Fruit fly (Drosophila melanogaster) whole organism, embryonic: Measurements from ENCODE around the gene CG15728.

ENCODE experiments used
- ATbp ChIP-seq: fragments of 200-800 bp; sonication (Bioruptor generic); optimal IDR thresholded peaks from 2 replicates; lab custom pipeline; 2017; ENCODE audit warnings: missing biosample characterization, mild to moderate bottlenecking, missing genetic modification characterization, missing genetic modification reagents
- Bgb ChIP-seq: fragments of 200-800 bp; sonication (Bioruptor generic); IDR thresholded peaks from 2 replicates; pipeline ENCODE4 v1.3.6; 2022; ENCODE audit warnings: missing biosample characterization, missing genetic modification characterization; ENCODE audit not compliant: partially characterized antibody
- CG10209 ChIP-seq: fragments of 200-800 bp; sonication (Bioruptor generic); optimal IDR thresholded peaks from 3 replicates; lab custom pipeline; 2017; ENCODE audit warnings: missing biosample characterization, mild to moderate bottlenecking, missing genetic modification characterization, missing genetic modification reagents
- CG10462 ChIP-seq: fragments of 200-800 bp; sonication (Bioruptor generic); optimal IDR thresholded peaks from 2 replicates; lab custom pipeline; 2016; ENCODE audit warnings: missing biosample characterization, missing genetic modification characterization
- CG15514 ChIP-seq: fragments of 200-800 bp; sonication (Bioruptor generic); optimal IDR thresholded peaks from 3 replicates; lab custom pipeline; 2017; ENCODE audit warnings: missing biosample characterization, missing genetic modification characterization, mild to moderate bottlenecking, moderate library complexity, missing genetic modification reagents
- CG1603 ChIP-seq: fragments of 200-800 bp; sonication (Bioruptor generic); optimal IDR thresholded peaks from 2 replicates; lab custom pipeline; 2019; ENCODE audit warnings: missing biosample characterization, mild to moderate bottlenecking, missing genetic modification characterization, moderate library complexity
- CG16779 ChIP-seq: fragments of 200-800 bp; sonication (Bioruptor generic); IDR thresholded peaks from 2 replicates; pipeline ENCODE4 v1.3.6; 2022; ENCODE audit warnings: missing biosample characterization, missing genetic modification characterization
- CG3065 ChIP-seq: fragments of 200-800 bp; sonication (Bioruptor generic); optimal IDR thresholded peaks from 2 replicates; lab custom pipeline; 2016; ENCODE audit warnings: missing biosample characterization, missing genetic modification characterization
- CG34224 ChIP-seq: fragments of 200-800 bp; sonication (Bioruptor generic); IDR thresholded peaks from 3 replicates; pipeline ENCODE4 v1.3.6; 2022; ENCODE audit warnings: missing biosample characterization, missing genetic modification characterization; ENCODE audit not compliant: partially characterized antibody
- CG42726 ChIP-seq: fragments of 200-800 bp; sonication (Bioruptor generic); IDR thresholded peaks from 2 replicates; pipeline ENCODE4 v1.3.6; 2022; ENCODE audit warnings: missing biosample characterization, missing genetic modification characterization; ENCODE audit not compliant: partially characterized antibody
- CG4617 ChIP-seq: fragments of 200-800 bp; sonication (Bioruptor generic); optimal IDR thresholded peaks from 3 replicates; lab custom pipeline; 2016; ENCODE audit warnings: missing biosample characterization, missing genetic modification characterization, borderline replicate concordance
- CG7556 ChIP-seq: fragments of 200-800 bp; sonication (Bioruptor generic); optimal IDR thresholded peaks from 2 replicates; lab custom pipeline; 2017; ENCODE audit warnings: missing biosample characterization, mild to moderate bottlenecking, missing genetic modification characterization
- CG8281 ChIP-seq: fragments of 200-800 bp; sonication (Bioruptor generic); optimal IDR thresholded peaks from 2 replicates; lab custom pipeline; 2018; ENCODE audit warnings: missing biosample characterization, mild to moderate bottlenecking, missing genetic modification characterization, moderate library complexity
- CG8290 ChIP-seq, 3 experiments: fragments of 200-800 bp; sonication (Bioruptor generic); optimal IDR thresholded peaks; 2 replicates each; lab custom pipeline; 2016 to 2019; ENCODE audit warnings: missing biosample characterization in 3 of 3, missing genetic modification characterization in 3 of 3, mild to moderate bottlenecking in 2 of 3, moderate library complexity in 1 of 3
- Dad ChIP-seq: fragments of 200-800 bp; sonication (Bioruptor generic); optimal IDR thresholded peaks from 3 replicates; lab custom pipeline; 2016; ENCODE audit warnings: missing biosample characterization, missing genetic modification characterization
- Dref ChIP-seq: fragments of 200-800 bp; sonication (Bioruptor generic); IDR thresholded peaks from 2 replicates; pipeline ENCODE4 v1.3.6; 2022; ENCODE audit warnings: missing biosample characterization, missing genetic modification characterization
- MBD-R2 ChIP-seq: fragments of 200-800 bp; sonication (Bioruptor generic); IDR thresholded peaks from 2 replicates; pipeline ENCODE4 v1.3.6; 2022; ENCODE audit warnings: missing biosample characterization, missing genetic modification characterization
- MESR4 ChIP-seq: fragments of 200-800 bp; sonication (Bioruptor generic); optimal IDR thresholded peaks from 2 replicates; lab custom pipeline; 2018; ENCODE audit warnings: missing biosample characterization, mild to moderate bottlenecking, missing genetic modification characterization, moderate library complexity
- Max ChIP-seq: fragments of 200-800 bp; sonication (Bioruptor generic); optimal IDR thresholded peaks from 2 replicates; lab custom pipeline; 2016; ENCODE audit warnings: missing biosample characterization, mild to moderate bottlenecking, missing genetic modification characterization
- Med ChIP-seq: fragments of 200-800 bp; sonication (Bioruptor generic); peaks from one replicate; lab custom pipeline; 2016; ENCODE audit warnings: missing biosample characterization, missing genetic modification characterization, mild to moderate bottlenecking, inconsistent platforms, moderate library complexity
- NC2β ChIP-seq: fragments of 200-800 bp; sonication (Bioruptor generic); optimal IDR thresholded peaks from 2 replicates; lab custom pipeline; 2016; ENCODE audit warnings: missing biosample characterization, missing genetic modification characterization
- Pdp1 ChIP-seq, 2 experiments: fragments of 200-800 bp; sonication (Bioruptor generic); optimal IDR thresholded peaks; 3 replicates each; lab custom pipeline; 2016; ENCODE audit warnings: missing biosample characterization in 2 of 2, missing genetic modification characterization in 2 of 2, mild to moderate bottlenecking in 1 of 2, moderate library complexity in 1 of 2
- Sin3A ChIP-seq: fragments of >200 bp; optimal IDR thresholded peaks from 2 replicates; lab custom pipeline; 2018
- Sox102F ChIP-seq: fragments of 200-800 bp; sonication (Bioruptor generic); optimal IDR thresholded peaks from 2 replicates; lab custom pipeline; 2018; ENCODE audit warnings: missing biosample characterization, mild to moderate bottlenecking, missing genetic modification characterization, moderate library complexity
- Ssrp ChIP-seq: fragments of 200-800 bp; sonication (Bioruptor generic); optimal IDR thresholded peaks from 2 replicates; lab custom pipeline; 2018; ENCODE audit warnings: missing biosample characterization, mild to moderate bottlenecking, missing genetic modification characterization, moderate library complexity
- TFAM ChIP-seq: fragments of 200-800 bp; sonication (Bioruptor generic); optimal IDR thresholded peaks from 2 replicates; lab custom pipeline; 2017; ENCODE audit warnings: missing biosample characterization, missing genetic modification characterization, inconsistent platforms
- Vsx1 ChIP-seq: fragments of 200-800 bp; sonication (Bioruptor generic); optimal IDR thresholded peaks from 2 replicates; lab custom pipeline; 2017; ENCODE audit warnings: missing biosample characterization, mild to moderate bottlenecking, missing genetic modification characterization, missing genetic modification reagents
- ci ChIP-seq: fragments of 200-800 bp; sonication (Bioruptor generic); IDR thresholded peaks from 3 replicates; pipeline ENCODE4 v1.3.6; 2022; ENCODE audit warnings: missing biosample characterization, missing genetic modification characterization
- crol ChIP-seq: fragments of 200-800 bp; sonication (Bioruptor generic); IDR thresholded peaks from 2 replicates; pipeline ENCODE4 v1.3.6; 2022; ENCODE audit warnings: missing biosample characterization, missing genetic modification characterization
- gce ChIP-seq: fragments of 200-800 bp; sonication (Bioruptor generic); IDR thresholded peaks from 3 replicates; pipeline ENCODE4 v1.3.6; 2022; ENCODE audit warnings: missing biosample characterization, missing genetic modification characterization
- gem ChIP-seq: fragments of 200-800 bp; sonication (Bioruptor generic); optimal IDR thresholded peaks from 2 replicates; lab custom pipeline; 2019; ENCODE audit warnings: missing biosample characterization, mild to moderate bottlenecking, missing genetic modification characterization, moderate library complexity
- kah ChIP-seq: fragments of 200-800 bp; sonication (Bioruptor generic); optimal IDR thresholded peaks from 2 replicates; lab custom pipeline; 2018; ENCODE audit warnings: missing biosample characterization, mild to moderate bottlenecking, missing genetic modification characterization
- luna ChIP-seq: fragments of 200-800 bp; sonication (Bioruptor generic); optimal IDR thresholded peaks from 2 replicates; lab custom pipeline; 2016; ENCODE audit warnings: missing biosample characterization, missing genetic modification characterization
- nmo ChIP-seq: fragments of 200-800 bp; sonication (Bioruptor generic); optimal IDR thresholded peaks from 2 replicates; lab custom pipeline; 2018; ENCODE audit warnings: missing biosample characterization, mild to moderate bottlenecking, missing genetic modification characterization, moderate library complexity
- oc ChIP-seq: fragments of 200-800 bp; sonication (Bioruptor generic); optimal IDR thresholded peaks from 2 replicates; lab custom pipeline; 2018; ENCODE audit warnings: missing biosample characterization, mild to moderate bottlenecking, missing genetic modification characterization, moderate library complexity
- pzg ChIP-seq: fragments of 200-800 bp; sonication (Bioruptor generic); optimal IDR thresholded peaks from 3 replicates; lab custom pipeline; 2018; ENCODE audit warnings: missing biosample characterization, mild to moderate bottlenecking, missing genetic modification characterization, moderate library complexity
- sc ChIP-seq, 3 experiments: fragments of >200 bp in 2 of 3; fragments of 200-800 bp in 1 of 3; sonication (Bioruptor generic) in 1 of 3; optimal IDR thresholded peaks; 2 replicates in 2 of 3; 3 replicates in 1 of 3; lab custom pipeline; 2017; ENCODE audit warnings: mild to moderate bottlenecking in 1 of 3, missing biosample characterization in 1 of 3, missing genetic modification characterization in 1 of 3, missing genetic modification reagents in 1 of 3
- sr ChIP-seq: fragments of 200-800 bp; sonication (Bioruptor generic); IDR thresholded peaks from 3 replicates; pipeline ENCODE4 v1.3.6; 2022; ENCODE audit warnings: missing biosample characterization, missing genetic modification characterization
- unpg ChIP-seq: fragments of 200-800 bp; sonication (Bioruptor generic); optimal IDR thresholded peaks from 3 replicates; lab custom pipeline; 2018; ENCODE audit warnings: missing biosample characterization, mild to moderate bottlenecking, missing genetic modification characterization, moderate library complexity
- zfh2 ChIP-seq: fragments of 200-800 bp; sonication (Bioruptor generic); optimal IDR thresholded peaks from 2 replicates; lab custom pipeline; 2016; ENCODE audit warnings: missing biosample characterization, missing genetic modification characterization

The CG15728 gene

DNA sequence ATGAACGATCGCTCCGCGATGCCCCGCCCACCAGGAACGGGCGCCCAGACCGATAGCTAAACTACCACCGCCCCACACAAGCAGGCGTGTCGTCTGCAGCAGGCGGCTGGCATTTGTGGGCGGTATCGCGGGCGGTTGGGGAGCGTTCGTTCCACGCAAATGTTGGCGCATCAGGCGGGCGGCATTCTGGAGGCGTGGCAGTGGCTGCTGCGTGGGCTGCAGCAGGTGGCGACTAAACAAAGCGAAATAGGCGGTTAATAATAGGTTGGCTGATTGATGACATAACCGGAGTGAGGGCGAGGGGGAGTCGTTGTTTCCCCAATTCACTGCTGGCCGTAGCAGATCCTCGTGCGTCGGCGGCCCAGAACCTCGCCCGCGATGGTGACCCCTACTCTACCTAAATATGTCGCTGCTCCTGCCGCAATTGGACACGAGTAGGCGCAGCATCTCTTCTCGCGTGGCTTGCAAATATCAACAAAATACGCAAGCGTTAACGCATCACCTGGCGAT lies 28.9 kb upstream of the CG15728 start:
- TF ChIP-seq Med (GFP tag; lab: Kevin White, UChicago): peak; percentile 65
- TF ChIP-seq sr: peak; percentile 93
- peak in 1 of 2 experiments; percentile 98 for TF ChIP-seq Pdp1 (GFP tag; optimal IDR thresholded peaks at IDR 0.05; lab: Kevin White, UChicago)
- TF ChIP-seq Sox102F (GFP tag; lab: Kevin White, UChicago): no peak
- no peak for TF ChIP-seq NC2β (GFP tag; lab: Kevin White, UChicago)
- TF ChIP-seq CG3065 (GFP tag; lab: Kevin White, UChicago): peak; percentile 14
- no peak for TF ChIP-seq Dref
- TF ChIP-seq sc (optimal IDR thresholded peaks at IDR 0.05; lab: Kevin White, UChicago): no peak
- TF ChIP-seq sc (GFP tag; optimal IDR thresholded peaks at IDR 0.05; lab: Kevin White, UChicago): no peak
- TF ChIP-seq TFAM (GFP tag; lab: Kevin White, UChicago): no peak
- TF ChIP-seq gem: no peak
- peak; percentile 16; the same call in 1 of the 2 replicates for TF ChIP-seq Bgb (GFP tag; lab: Robert Waterston, UW)
- no peak for TF ChIP-seq CG7556 (GFP tag; lab: Kevin White, UChicago)
- no peak for TF ChIP-seq ATbp (GFP tag; lab: Kevin White, UChicago)
- peak; percentile 40 for TF ChIP-seq kah (GFP tag; lab: Kevin White, UChicago)
- TF ChIP-seq gce (GFP tag; lab: Robert Waterston, UW): no peak
- no peak for TF ChIP-seq Vsx1 (GFP tag; lab: Kevin White, UChicago)
- no peak for TF ChIP-seq CG8290 (GFP tag; optimal IDR thresholded peaks at IDR 0.05; lab: Kevin White, UChicago)
- TF ChIP-seq CG8290 (tag; optimal IDR thresholded peaks at IDR 0.05; lab: Kevin White, UChicago): peak in 1 of 2 experiments; percentile 26
- TF ChIP-seq CG4617 (GFP tag; lab: Kevin White, UChicago): peak; percentile 26
- peak; percentile 88 for TF ChIP-seq crol (GFP tag; lab: Robert Waterston, UW)
- no peak for TF ChIP-seq unpg (GFP tag; lab: Kevin White, UChicago)
- peak; percentile 40 for TF ChIP-seq MBD-R2 (GFP tag; lab: Robert Waterston, UW)
- TF ChIP-seq oc (tag; lab: Kevin White, UChicago): no peak
- TF ChIP-seq pzg (GFP tag; lab: Kevin White, UChicago): peak; percentile 21
- no peak for TF ChIP-seq CG10209 (GFP tag; lab: Kevin White, UChicago)
- TF ChIP-seq CG8281: no peak
- TF ChIP-seq Max (GFP tag; lab: Kevin White, UChicago): no peak
- TF ChIP-seq Ssrp: no peak
- peak; percentile 36; the same call in 1 of the 3 replicates for TF ChIP-seq CG34224 (GFP tag; lab: Robert Waterston, UW)
- no peak for TF ChIP-seq CG1603 (tag; lab: Kevin White, UChicago)
- TF ChIP-seq MESR4 (GFP tag; lab: Kevin White, UChicago): peak; percentile 78
- TF ChIP-seq CG15514 (GFP tag; lab: Kevin White, UChicago): no peak
- TF ChIP-seq nmo: no peak
- no peak for TF ChIP-seq Dad (GFP tag; lab: Kevin White, UChicago)
- TF ChIP-seq CG10462: no peak
- TF ChIP-seq ci (GFP tag; lab: Robert Waterston, UW): 0 out of 3 replicates have a peak, but pooled peaks have one; percentile 37
- no peak for TF ChIP-seq Sin3A (lab: Kevin White, UChicago)
- TF ChIP-seq zfh2 (GFP tag; lab: Kevin White, UChicago): no peak
- no peak for TF ChIP-seq luna (GFP tag; lab: Kevin White, UChicago)
- peak; percentile 24; the same call in 1 of the 2 replicates for TF ChIP-seq CG42726
- no peak for TF ChIP-seq CG16779 (GFP tag; lab: Robert Waterston, UW)
